Worm (Caenorhabditis elegans) whole organism, midembryonic: Measurements from ENCODE around the gene atx-2.
"Not testable (repeated sequence)": the region's sequence is repeated elsewhere in the genome, so short reads cannot be mapped to it uniquely, and the experiment has no call there.

ENCODE experiments used
- T22C8.4 ChIP-seq: fragments of 200-800 bp; sonication (Bioruptor generic); IDR thresholded peaks from 2 replicates; pipeline ENCODE4 v1.3.6; 2022; ENCODE audit warnings: missing genetic modification characterization, missing compliant biosample characterization
- cog-1 ChIP-seq: sonication (generic microtip); optimal IDR thresholded peaks from 2 replicates; lab custom pipeline; 2016; ENCODE audit warnings: missing genetic modification characterization, missing compliant biosample characterization
- flt-1 ChIP-seq: fragments of 200-800 bp; sonication (Bioruptor generic); IDR thresholded peaks from 2 replicates; pipeline ENCODE4 v1.3.6; 2022; ENCODE audit warnings: missing genetic modification characterization, missing compliant biosample characterization
- klf-2 ChIP-seq: fragments of 200-800 bp; sonication (Bioruptor generic); conservative IDR thresholded peaks from 2 replicates; pipeline ENCODE4 v1.3.6; 2022; ENCODE audit warnings: missing genetic modification reagents, missing genetic modification characterization, missing compliant biosample characterization
- med-1 ChIP-seq: sonication (generic microtip); optimal IDR thresholded peaks from 2 replicates; lab custom pipeline; 2017; ENCODE audit warnings: missing genetic modification characterization, mild to moderate bottlenecking, missing compliant biosample characterization, antibody characterized with exemption, missing genetic modification reagents; ENCODE audit not compliant: insufficient read depth
- ref-1 ChIP-seq: fragments of 200-800 bp; sonication (Bioruptor generic); conservative IDR thresholded peaks from 2 replicates; pipeline ENCODE4 v1.3.6; 2022; ENCODE audit warnings: missing genetic modification reagents, missing genetic modification characterization, missing compliant biosample characterization
- tab-1 ChIP-seq: fragments of 200-800 bp; sonication (Bioruptor generic); IDR thresholded peaks from 2 replicates; pipeline ENCODE4 v1.3.6; 2022; ENCODE audit warnings: missing genetic modification characterization, missing compliant biosample characterization
- ztf-23 ChIP-seq: fragments of 200-800 bp; sonication (Bioruptor generic); IDR thresholded peaks from 2 replicates; pipeline ENCODE4 v1.3.6; 2022; ENCODE audit warnings: missing genetic modification reagents, missing genetic modification characterization, missing compliant biosample characterization
- ztf-29 ChIP-seq: fragments of 200-800 bp; sonication (Bioruptor generic); IDR thresholded peaks from 2 replicates; pipeline ENCODE4 v1.3.6; 2022; ENCODE audit warnings: missing genetic modification reagents, missing genetic modification characterization, missing compliant biosample characterization

The atx-2 gene

DNA sequence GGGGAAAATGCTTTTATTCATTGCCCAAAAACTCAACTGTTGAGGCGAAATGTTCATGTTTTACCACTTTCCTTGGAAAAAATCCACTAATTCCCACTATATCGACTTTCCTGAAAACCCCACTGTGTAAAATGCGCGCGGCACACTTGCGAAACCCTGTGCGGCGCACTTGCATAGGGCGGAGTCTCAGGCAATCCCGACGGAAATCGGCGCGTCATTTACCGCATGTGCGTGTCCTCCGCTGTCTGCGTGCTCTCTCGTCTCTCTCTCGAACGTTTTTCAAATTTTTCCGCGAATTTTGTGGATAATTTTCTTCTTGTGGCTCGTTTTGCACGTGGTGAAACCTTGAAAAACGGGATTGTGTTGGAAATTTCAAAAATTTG, at the start of gene atx-2:
Gene atx-2, plus strand, starts transcription at position 226 of the 383 bp plus-strand sequence.
- TF ChIP-seq klf-2 (GFP tag; lab: Robert Waterston, UW) (peak; percentile 99), med-1 (peak; percentile 99), flt-1 (GFP tag; lab: Robert Waterston, UW) (peak; percentile 99), ztf-29 (GFP tag; lab: Robert Waterston, UW) (peak; percentile 98), cog-1 (peak; percentile 95), ref-1 (GFP tag; lab: Robert Waterston, UW) (peak; percentile 91), tab-1 (GFP tag; lab: Robert Waterston, UW) (peak; percentile 98), T22C8.4 (GFP tag; lab: Robert Waterston, UW) (peak; percentile 98), ztf-23 (GFP tag; lab: Robert Waterston, UW) (peak; percentile 98)

DNA sequence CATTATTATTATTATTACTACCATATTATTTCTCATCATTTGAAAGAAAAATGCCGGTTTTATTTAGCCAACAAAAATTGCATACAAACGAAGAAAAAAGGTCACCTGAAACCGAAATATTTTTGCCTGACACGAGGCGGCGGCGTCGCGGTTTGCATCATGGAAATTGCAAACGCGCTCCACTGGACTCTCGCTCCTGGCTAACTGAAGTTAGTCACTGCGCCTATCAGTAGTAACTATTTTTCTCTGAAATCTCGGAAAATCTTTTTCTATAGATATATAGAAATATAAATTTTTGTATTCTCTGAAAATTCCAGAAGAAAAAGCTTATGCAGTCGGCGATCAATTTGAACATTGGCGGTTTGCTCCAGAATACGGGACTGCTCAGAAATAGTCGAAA, 45.4 kb upstream of the atx-2 start, which contains the start of gene ymel-1:
Gene ymel-1, plus strand, starts transcription at position 318 of the 400 bp plus-strand sequence.
- TF ChIP-seq T22C8.4 (GFP tag; lab: Robert Waterston, UW) (no peak), med-1 (no peak), cog-1 (no peak), klf-2 (GFP tag; lab: Robert Waterston, UW) (no peak), ztf-29 (GFP tag; lab: Robert Waterston, UW) (no peak), ref-1 (GFP tag; lab: Robert Waterston, UW) (no peak), tab-1 (GFP tag; lab: Robert Waterston, UW) (no peak), flt-1 (GFP tag; lab: Robert Waterston, UW) (no peak), ztf-23 (GFP tag; lab: Robert Waterston, UW) (no peak)

DNA sequence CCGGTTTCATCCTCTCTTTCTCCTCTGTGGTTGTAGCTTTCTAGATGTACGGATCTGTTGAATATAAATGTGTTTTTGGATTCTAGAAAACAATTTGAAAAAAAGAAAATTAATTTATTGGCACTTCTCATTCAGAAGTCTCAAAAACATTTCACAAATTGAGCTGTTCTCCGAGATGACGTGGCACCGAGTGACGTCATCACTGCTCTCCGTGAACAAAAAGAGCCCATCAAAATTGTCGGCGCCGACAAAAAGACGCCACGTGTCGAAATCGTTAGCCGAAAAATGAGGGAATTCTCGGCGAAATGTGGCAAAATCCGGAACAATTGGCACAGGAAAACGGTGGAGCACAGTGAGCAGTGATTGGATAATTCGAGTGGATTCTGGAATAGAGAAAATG, 39.5 kb upstream of the atx-2 start:
- TF ChIP-seq klf-2 (GFP tag; lab: Robert Waterston, UW) = no peak
- TF ChIP-seq ref-1 (GFP tag; lab: Robert Waterston, UW) = 0 out of 2 replicates have a peak, but pooled peaks have one; percentile 22

DNA sequence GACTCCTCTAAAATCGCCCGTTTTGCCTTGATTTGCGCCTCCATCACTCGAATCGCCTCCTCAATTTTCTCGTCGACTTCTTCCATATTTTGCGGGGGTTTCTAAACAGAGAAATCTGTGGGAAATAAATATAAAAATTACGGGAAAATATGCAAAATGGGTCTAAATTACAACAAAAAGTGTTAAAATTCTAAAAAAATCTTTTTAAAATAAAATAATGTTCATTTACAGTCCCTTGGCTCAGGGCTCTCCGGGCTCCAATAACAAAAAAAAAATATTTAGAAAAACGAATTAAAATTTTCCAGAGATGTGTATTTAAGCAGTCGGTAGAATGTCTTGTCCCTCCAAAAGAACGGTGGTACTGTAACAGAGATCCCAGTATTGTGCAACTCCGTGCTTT, 37.3 kb upstream of the atx-2 start, which contains the start of gene M03C11.6:
Gene M03C11.6, minus strand, starts transcription at position 101 of the 400 bp plus-strand sequence.
- TF ChIP-seq T22C8.4 (GFP tag; lab: Robert Waterston, UW) = no peak
- no peak for TF ChIP-seq klf-2 (GFP tag; lab: Robert Waterston, UW)
- no peak for TF ChIP-seq ztf-23 (GFP tag; lab: Robert Waterston, UW)
- TF ChIP-seq ref-1 (GFP tag; lab: Robert Waterston, UW) = no peak
- TF ChIP-seq ztf-29 (GFP tag; lab: Robert Waterston, UW) = no peak
- TF ChIP-seq flt-1 (GFP tag; lab: Robert Waterston, UW) = no peak
- no peak for TF ChIP-seq cog-1
- no peak for TF ChIP-seq tab-1 (GFP tag; lab: Robert Waterston, UW)
- TF ChIP-seq med-1 = no peak

DNA sequence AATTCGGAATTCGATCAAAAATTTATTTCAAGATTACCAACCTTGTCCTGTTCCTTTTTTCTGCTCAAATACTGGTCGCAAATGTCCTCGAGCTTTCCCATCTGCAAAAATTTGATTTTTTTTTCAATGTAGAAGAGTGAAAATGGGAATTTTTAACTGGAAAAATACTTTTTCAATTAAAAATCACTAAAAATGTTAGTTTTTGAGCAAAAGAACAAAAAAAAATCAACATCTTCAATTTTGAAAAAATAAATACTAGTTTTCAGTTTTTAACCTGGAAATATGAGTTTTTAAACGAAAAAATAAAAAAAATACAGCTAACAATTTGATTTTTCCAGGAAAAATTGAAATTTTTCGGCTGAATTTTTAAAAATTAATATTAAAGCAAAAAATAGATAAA, 33.3 kb upstream of the atx-2 start, which contains the start of gene prp-3:
Gene prp-3, minus strand, starts transcription at position 101 of the 400 bp plus-strand sequence.
- no peak for TF ChIP-seq klf-2 (GFP tag; lab: Robert Waterston, UW)
- no peak for TF ChIP-seq T22C8.4 (GFP tag; lab: Robert Waterston, UW)
- no peak for TF ChIP-seq ref-1 (GFP tag; lab: Robert Waterston, UW)
- no peak for TF ChIP-seq ztf-29 (GFP tag; lab: Robert Waterston, UW)
- TF ChIP-seq med-1 = no peak
- no peak for TF ChIP-seq ztf-23 (GFP tag; lab: Robert Waterston, UW)
- TF ChIP-seq flt-1 (GFP tag; lab: Robert Waterston, UW) = no peak
- TF ChIP-seq tab-1 (GFP tag; lab: Robert Waterston, UW) = no peak
- no peak for TF ChIP-seq cog-1

DNA sequence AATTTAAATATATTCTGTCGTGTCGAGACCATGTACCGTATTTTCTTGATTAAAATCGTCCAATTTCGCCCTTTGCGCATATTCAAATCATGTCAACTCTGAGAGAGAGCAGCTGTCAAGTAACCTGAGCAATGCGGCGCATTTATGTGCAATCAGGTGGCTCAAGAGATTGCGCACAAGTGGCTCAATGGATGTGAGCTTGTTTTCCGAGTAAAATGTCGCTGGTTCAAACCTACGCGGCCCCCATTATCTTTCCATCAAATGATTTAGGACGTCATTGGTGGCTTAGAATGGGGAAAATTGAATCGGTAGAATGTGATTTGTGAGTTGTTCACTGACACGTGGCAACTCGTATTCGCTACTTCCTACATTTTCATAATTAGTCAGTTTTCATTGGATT, 29.1 kb upstream of the atx-2 start:
- TF ChIP-seq ref-1 (GFP tag; lab: Robert Waterston, UW) (peak; percentile 59; the same call in 1 of the 2 replicates), ztf-29 (GFP tag; lab: Robert Waterston, UW) (no peak), ztf-23 (GFP tag; lab: Robert Waterston, UW) (peak; percentile 71; the same call in 1 of the 2 replicates), T22C8.4 (GFP tag; lab: Robert Waterston, UW) (peak; percentile 51; the same call in 1 of the 2 replicates), cog-1 (peak; percentile 52), klf-2 (GFP tag; lab: Robert Waterston, UW) (no peak; the same call in 1 of the 2 replicates), tab-1 (GFP tag; lab: Robert Waterston, UW) (peak; percentile 79), flt-1 (GFP tag; lab: Robert Waterston, UW) (peak; percentile 83), med-1 (no peak)

DNA sequence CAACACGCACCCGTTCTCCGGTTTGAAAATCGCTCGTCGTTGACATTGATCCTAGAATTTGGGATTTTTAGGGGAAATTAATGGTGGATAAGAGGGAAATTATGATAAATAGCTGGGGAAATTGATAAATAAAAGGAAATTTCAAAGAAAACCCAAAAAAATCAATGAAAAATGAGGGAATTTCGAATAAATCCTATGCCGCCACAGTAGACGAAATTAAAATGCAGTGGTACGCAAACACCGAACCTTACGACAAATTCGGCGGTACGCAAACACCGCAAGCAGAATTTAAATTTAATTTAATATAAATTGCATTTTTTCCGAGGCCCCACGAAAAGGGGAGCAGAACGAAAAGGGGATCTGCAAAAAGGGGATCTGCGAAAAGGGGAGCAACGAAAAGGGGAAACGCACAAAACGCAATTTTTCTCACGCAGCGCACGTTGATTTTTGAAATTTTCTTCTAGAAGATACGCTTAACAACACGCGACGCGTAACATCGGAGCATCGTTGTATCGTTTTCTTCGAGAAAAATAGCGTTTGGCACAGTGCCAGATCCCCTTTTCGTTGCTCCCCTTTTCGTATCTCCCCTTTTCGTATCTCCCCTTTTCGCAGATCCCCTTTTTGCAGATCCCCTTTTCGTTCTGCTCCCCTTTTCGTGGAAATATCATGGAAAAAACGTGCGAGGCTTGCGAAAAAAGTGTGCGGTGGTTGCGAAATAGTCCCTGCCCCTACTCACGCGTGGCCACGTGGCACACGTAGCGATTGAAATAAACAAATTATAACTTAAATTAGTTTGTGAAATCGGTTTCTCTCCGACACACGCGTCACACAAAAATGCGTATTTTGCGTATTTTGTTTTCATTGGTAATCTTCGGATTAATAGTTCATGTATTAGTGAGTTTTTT, 25.0 kb upstream of the atx-2 start, which contains the start of the genes smrd-1 and enu-3.1:
Gene smrd-1, minus strand, starts transcription at position 51 of the 905 bp plus-strand sequence.
Gene enu-3.1, plus strand, starts transcription at position 339 of the 905 bp plus-strand sequence.
- peak; percentile 34; the same call in 1 of the 2 replicates for TF ChIP-seq ztf-29 (GFP tag; lab: Robert Waterston, UW)
- peak; percentile 84 for TF ChIP-seq ztf-23 (GFP tag; lab: Robert Waterston, UW)
- 0 out of 2 replicates have a peak, but pooled peaks have one; percentile 33 for TF ChIP-seq klf-2 (GFP tag; lab: Robert Waterston, UW)
- peak; percentile 72 for TF ChIP-seq flt-1 (GFP tag; lab: Robert Waterston, UW)

DNA sequence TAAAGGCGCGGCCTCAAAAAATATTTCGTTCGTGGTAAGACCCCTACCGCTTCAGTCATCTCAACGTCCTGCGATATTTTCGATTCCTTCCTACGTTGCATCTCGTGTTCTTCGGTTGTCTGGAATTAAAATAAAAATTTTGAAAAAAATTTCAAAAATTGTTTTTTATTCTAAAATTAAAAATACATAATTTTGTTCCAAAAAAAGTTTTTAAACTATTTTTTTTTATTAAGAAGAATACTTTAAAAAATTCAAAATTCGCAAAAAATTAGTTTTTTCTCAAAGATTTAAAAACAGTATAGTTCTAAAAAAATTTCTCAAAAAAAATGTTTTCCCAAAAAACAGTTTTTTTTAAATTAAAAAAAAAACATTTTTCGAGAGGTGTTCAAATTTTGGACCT, 22.4 kb upstream of the atx-2 start, which contains the start of gene H04D03.6:
Gene H04D03.6, minus strand, starts transcription at position 101 of the 400 bp plus-strand sequence.
- not testable (repeated sequence) for TF ChIP-seq med-1; ref-1 (GFP tag; lab: Robert Waterston, UW); klf-2 (GFP tag; lab: Robert Waterston, UW)
